Fruit fly (Drosophila melanogaster) whole organism, wandering third instar larva: ENCODE data around the gene CG13376.

Experiments
- N ChIP-seq: fragments of >200 bp; optimal IDR thresholded peaks from 2 replicates; lab custom pipeline; 2018; ENCODE audit warnings: missing biosample characterization, missing external identifiers, missing genetic modification characterization
- br ChIP-seq: fragments of 200-800 bp; sonication (Bioruptor generic); optimal IDR thresholded peaks from 2 replicates; lab custom pipeline; 2016; ENCODE audit warnings: missing biosample characterization, missing genetic modification characterization
- pan ChIP-seq: fragments of >200 bp; optimal IDR thresholded peaks from 2 replicates; lab custom pipeline; 2017

DNA sequence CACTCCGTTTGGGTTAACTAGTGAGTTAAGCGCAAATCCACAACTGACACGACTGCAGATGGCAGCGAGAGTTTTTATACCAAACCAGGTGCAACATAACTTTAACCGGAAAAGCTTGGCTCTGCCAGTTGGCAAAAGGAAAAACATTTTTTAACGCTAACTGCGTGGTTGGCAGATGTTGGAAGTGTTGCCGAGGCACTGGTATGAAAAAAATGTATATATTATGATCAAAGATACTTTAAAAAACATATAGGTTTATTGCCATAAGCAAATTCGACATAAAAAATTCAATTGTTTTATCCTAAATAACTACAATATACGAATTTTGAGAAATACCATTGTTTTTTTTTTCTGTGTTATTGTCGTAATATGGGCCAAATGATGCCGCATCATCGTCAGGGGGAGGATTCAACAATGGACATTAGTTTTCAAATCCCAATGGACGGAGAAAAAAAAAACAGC is at the start of gene CG13376:
- TF ChIP-seq pan (lab: Kevin White, UChicago) = no peak
- no peak for TF ChIP-seq N
- no peak for TF ChIP-seq br
